Fruit fly (Drosophila melanogaster) whole organism, prepupa: ENCODE results near the gene CG15221.

ENCODE experiments used
- Blimp-1 ChIP-seq: fragments of 200-800 bp; sonication (Bioruptor generic); optimal IDR thresholded peaks from 3 replicates; lab custom pipeline; 2017; ENCODE audit warnings: missing biosample characterization, missing genetic modification characterization, mild to moderate bottlenecking, moderate library complexity, missing genetic modification reagents
- CG10631 ChIP-seq: fragments of 200-800 bp; sonication (Bioruptor generic); optimal IDR thresholded peaks from 2 replicates; lab custom pipeline; 2016; ENCODE audit warnings: missing biosample characterization, missing genetic modification characterization
- CG10669 ChIP-seq: fragments of 200-800 bp; sonication (Bioruptor generic); optimal IDR thresholded peaks from 3 replicates; lab custom pipeline; 2018; ENCODE audit warnings: missing biosample characterization, mild to moderate bottlenecking, missing genetic modification characterization, moderate library complexity
- CG11294 ChIP-seq: fragments of 200-800 bp; sonication (Bioruptor generic); IDR thresholded peaks from 2 replicates; pipeline ENCODE4 v1.3.6; 2022; ENCODE audit warnings: missing biosample characterization, missing genetic modification characterization
- CG11762 ChIP-seq: fragments of 200-800 bp; sonication (Bioruptor generic); optimal IDR thresholded peaks from 3 replicates; lab custom pipeline; 2016; ENCODE audit warnings: missing biosample characterization, missing genetic modification characterization; ENCODE audit not compliant: insufficient read depth
- CG11902 ChIP-seq: fragments of 200-800 bp; sonication (Bioruptor generic); optimal IDR thresholded peaks from 3 replicates; lab custom pipeline; 2016; ENCODE audit warnings: missing biosample characterization, missing genetic modification characterization
- CG1621 ChIP-seq: fragments of 200-800 bp; sonication (Bioruptor generic); optimal IDR thresholded peaks from 3 replicates; lab custom pipeline; 2018; ENCODE audit warnings: missing biosample characterization, mild to moderate bottlenecking, missing genetic modification characterization
- CG16779 ChIP-seq: fragments of 200-800 bp; sonication (Bioruptor generic); optimal IDR thresholded peaks from 3 replicates; lab custom pipeline; 2017; ENCODE audit warnings: missing biosample characterization, mild to moderate bottlenecking, missing genetic modification characterization
- CG31627 ChIP-seq: fragments of 200-800 bp; sonication (Bioruptor generic); optimal IDR thresholded peaks from 3 replicates; lab custom pipeline; 2016; ENCODE audit warnings: missing biosample characterization, missing genetic modification characterization
- CG32006 ChIP-seq: fragments of 200-800 bp; sonication (Bioruptor generic); optimal IDR thresholded peaks from 3 replicates; lab custom pipeline; 2017; ENCODE audit warnings: missing biosample characterization, mild to moderate bottlenecking, missing genetic modification characterization
- CG34406 ChIP-seq: fragments of 200-800 bp; sonication (Bioruptor generic); optimal IDR thresholded peaks from 3 replicates; lab custom pipeline; 2016; ENCODE audit warnings: missing biosample characterization, missing genetic modification characterization
- CG3919 ChIP-seq: fragments of 200-800 bp; sonication (Bioruptor generic); optimal IDR thresholded peaks from 3 replicates; lab custom pipeline; 2016; ENCODE audit warnings: missing biosample characterization, missing genetic modification characterization
- CG4318 ChIP-seq: fragments of 200-800 bp; sonication (Bioruptor generic); optimal IDR thresholded peaks from 3 replicates; lab custom pipeline; 2017; ENCODE audit warnings: missing biosample characterization, mild to moderate bottlenecking, missing genetic modification characterization
- CG6276 ChIP-seq: fragments of 200-800 bp; sonication (Bioruptor generic); optimal IDR thresholded peaks from 2 replicates; lab custom pipeline; 2017; ENCODE audit warnings: missing biosample characterization, mild to moderate bottlenecking, missing genetic modification characterization
- CG6792 ChIP-seq: fragments of 200-800 bp; sonication (Bioruptor generic); optimal IDR thresholded peaks from 3 replicates; lab custom pipeline; 2016; ENCODE audit warnings: missing biosample characterization, missing genetic modification characterization
- CG6808 ChIP-seq: fragments of 200-800 bp; sonication (Bioruptor generic); optimal IDR thresholded peaks from 3 replicates; lab custom pipeline; 2017; ENCODE audit warnings: missing biosample characterization, missing genetic modification characterization, mild to moderate bottlenecking, moderate library complexity, missing genetic modification reagents
- CG6854 ChIP-seq: fragments of 200-800 bp; sonication (Bioruptor generic); optimal IDR thresholded peaks from 2 replicates; lab custom pipeline; 2017; ENCODE audit warnings: missing biosample characterization, mild to moderate bottlenecking, missing genetic modification characterization
- CG8119 ChIP-seq: fragments of 200-800 bp; sonication (Bioruptor generic); IDR thresholded peaks from 3 replicates; pipeline ENCODE4 v1.3.6; 2022; ENCODE audit warnings: missing biosample characterization, missing genetic modification characterization
- CG8319 ChIP-seq: fragments of 200-800 bp; sonication (Bioruptor generic); optimal IDR thresholded peaks from 3 replicates; lab custom pipeline; 2016; ENCODE audit warnings: missing biosample characterization, missing genetic modification characterization
- CG8632 ChIP-seq: fragments of 200-800 bp; sonication (Bioruptor generic); optimal IDR thresholded peaks from 3 replicates; lab custom pipeline; 2016; ENCODE audit warnings: missing biosample characterization, missing genetic modification characterization
- CG9139 ChIP-seq: fragments of 200-800 bp; sonication (Bioruptor generic); optimal IDR thresholded peaks from 3 replicates; lab custom pipeline; 2017; ENCODE audit warnings: missing biosample characterization, mild to moderate bottlenecking, missing genetic modification characterization
- Eip75B ChIP-seq: fragments of 200-800 bp; sonication (Bioruptor generic); optimal IDR thresholded peaks from 3 replicates; lab custom pipeline; 2016; ENCODE audit warnings: missing biosample characterization, missing genetic modification characterization
- Eip78C ChIP-seq: fragments of 200-800 bp; sonication (Bioruptor generic); peaks from one replicate; lab custom pipeline; 2016; ENCODE audit warnings: missing biosample characterization, missing genetic modification characterization
- Ets21C ChIP-seq: fragments of 200-800 bp; sonication (Bioruptor generic); optimal IDR thresholded peaks from 3 replicates; lab custom pipeline; 2016; ENCODE audit warnings: missing biosample characterization, missing genetic modification characterization
- Ets96B ChIP-seq: fragments of 200-800 bp; optimal IDR thresholded peaks from 2 replicates; lab custom pipeline; 2019; ENCODE audit warnings: missing biosample characterization, mild to moderate bottlenecking, missing genetic modification characterization, moderate library complexity
- Gug ChIP-seq: fragments of 200-800 bp; sonication (Bioruptor generic); IDR thresholded peaks from 2 replicates; pipeline ENCODE4 v1.3.6; 2022; ENCODE audit warnings: missing biosample characterization, missing genetic modification characterization
- Hr38 ChIP-seq: sonication (Bioruptor generic); optimal IDR thresholded peaks from 2 replicates; lab custom pipeline; 2016; ENCODE audit warnings: missing biosample characterization, missing genetic modification characterization
- Hr4 ChIP-seq: fragments of 200-800 bp; sonication (Bioruptor generic); optimal IDR thresholded peaks from 3 replicates; lab custom pipeline; 2016; ENCODE audit warnings: missing biosample characterization, missing genetic modification characterization
- Lpt ChIP-seq: fragments of 200-800 bp; sonication (Bioruptor generic); optimal IDR thresholded peaks from 3 replicates; lab custom pipeline; 2016; ENCODE audit warnings: missing biosample characterization, missing genetic modification characterization
- Met ChIP-seq: fragments of 200-800 bp; sonication (Bioruptor generic); optimal IDR thresholded peaks from 3 replicates; lab custom pipeline; 2016; ENCODE audit warnings: missing biosample characterization, missing genetic modification characterization
- OdsH ChIP-seq: fragments of 200-800 bp; sonication (Bioruptor generic); optimal IDR thresholded peaks from 3 replicates; lab custom pipeline; 2016; ENCODE audit warnings: missing biosample characterization, missing genetic modification characterization
- Smox ChIP-seq: fragments of 200-800 bp; sonication (Bioruptor generic); optimal IDR thresholded peaks from 3 replicates; lab custom pipeline; 2016; ENCODE audit warnings: missing biosample characterization, missing genetic modification characterization
- Sox102F ChIP-seq: fragments of 200-800 bp; sonication (Bioruptor generic); optimal IDR thresholded peaks from 2 replicates; lab custom pipeline; 2016; ENCODE audit warnings: missing biosample characterization, mild to moderate bottlenecking, missing genetic modification characterization
- Sox15 ChIP-seq: fragments of 200-800 bp; sonication (Bioruptor generic); optimal IDR thresholded peaks from 3 replicates; lab custom pipeline; 2016; ENCODE audit warnings: missing biosample characterization, missing genetic modification characterization
- achi ChIP-seq: fragments of 200-800 bp; sonication (Bioruptor generic); optimal IDR thresholded peaks from 3 replicates; lab custom pipeline; 2016; ENCODE audit warnings: missing biosample characterization, missing genetic modification characterization
- acj6 ChIP-seq: fragments of 200-800 bp; sonication (Bioruptor generic); optimal IDR thresholded peaks from 3 replicates; lab custom pipeline; 2016; ENCODE audit warnings: missing biosample characterization, missing genetic modification characterization
- cyc ChIP-seq: fragments of 200-800 bp; sonication (Bioruptor generic); optimal IDR thresholded peaks from 3 replicates; lab custom pipeline; 2016; ENCODE audit warnings: missing biosample characterization, missing genetic modification characterization
- dac ChIP-seq: fragments of 200-800 bp; sonication (Bioruptor generic); optimal IDR thresholded peaks from 2 replicates; lab custom pipeline; 2017; ENCODE audit warnings: missing biosample characterization, mild to moderate bottlenecking, missing genetic modification characterization
- dsx ChIP-seq: fragments of 200-800 bp; optimal IDR thresholded peaks from 3 replicates; lab custom pipeline; 2019; ENCODE audit warnings: missing biosample characterization, mild to moderate bottlenecking, missing genetic modification characterization, moderate library complexity; ENCODE audit not compliant: poor library complexity, severe bottlenecking
- eg ChIP-seq: fragments of 200-800 bp; sonication (Bioruptor generic); IDR thresholded peaks from 3 replicates; pipeline ENCODE4 v1.3.6; 2022; ENCODE audit warnings: missing biosample characterization, missing genetic modification characterization
- fd85E ChIP-seq: fragments of 200-800 bp; sonication (Bioruptor generic); optimal IDR thresholded peaks from 3 replicates; lab custom pipeline; 2016; ENCODE audit warnings: missing biosample characterization, missing genetic modification characterization
- fkh ChIP-seq: fragments of 200-800 bp; sonication (Bioruptor generic); optimal IDR thresholded peaks from 3 replicates; lab custom pipeline; 2017; ENCODE audit warnings: missing biosample characterization, mild to moderate bottlenecking, missing genetic modification characterization, moderate library complexity
- net ChIP-seq: fragments of 200-800 bp; sonication (Bioruptor generic); optimal IDR thresholded peaks from 3 replicates; lab custom pipeline; 2016; ENCODE audit warnings: missing biosample characterization, missing genetic modification characterization
- pdm3 ChIP-seq: fragments of 200-800 bp; sonication (Bioruptor generic); optimal IDR thresholded peaks from 3 replicates; lab custom pipeline; 2016; ENCODE audit warnings: missing biosample characterization, missing genetic modification characterization
- salr ChIP-seq, 2 experiments: fragments of 200-800 bp; sonication (Bioruptor generic); optimal IDR thresholded peaks; 3 replicates each; lab custom pipeline; 2016 to 2018; ENCODE audit warnings: missing biosample characterization in 2 of 2, missing genetic modification characterization in 2 of 2, mild to moderate bottlenecking in 1 of 2
- spab ChIP-seq: fragments of 200-800 bp; sonication (Bioruptor generic); optimal IDR thresholded peaks from 2 replicates; lab custom pipeline; 2017; ENCODE audit warnings: missing biosample characterization, mild to moderate bottlenecking, missing genetic modification characterization, missing genetic modification reagents
- ss ChIP-seq, 2 experiments: fragments of 200-800 bp; sonication (Bioruptor generic); optimal IDR thresholded peaks; 2 replicates in 1 of 2; 3 replicates in 1 of 2; lab custom pipeline; 2017 to 2018; ENCODE audit warnings: mild to moderate bottlenecking in 2 of 2, missing biosample characterization in 2 of 2, missing genetic modification characterization in 2 of 2, moderate library complexity in 1 of 2
- svp ChIP-seq: fragments of 200-800 bp; sonication (Bioruptor generic); peaks from one replicate; lab custom pipeline; 2016; ENCODE audit warnings: missing biosample characterization, missing genetic modification characterization
- vri ChIP-seq: fragments of 200-800 bp; sonication (Bioruptor generic); optimal IDR thresholded peaks from 3 replicates; lab custom pipeline; 2016; ENCODE audit warnings: missing biosample characterization, mild to moderate bottlenecking, missing genetic modification characterization

Gene CG15221

dm6 chrX:11769435-11769834, 45.4 kb downstream of the CG15221 start:
- TF ChIP-seq eg (GFP tag; lab: Robert Waterston, UW) (no peak), Eip78C (GFP tag; lab: Kevin White, UChicago) (no peak), CG10669 (GFP tag; lab: Kevin White, UChicago) (no peak), CG9139 (GFP tag; lab: Kevin White, UChicago) (no peak), cyc (GFP tag; lab: Kevin White, UChicago) (no peak), acj6 (no peak), fkh (no peak)

dm6 chrX:11775987-11776587, 52.0 kb downstream of the CG15221 start:
- TF ChIP-seq CG6792 (GFP tag; lab: Kevin White, UChicago) (peak; percentile 97), svp (GFP tag; lab: Kevin White, UChicago) (peak; percentile 96), net (GFP tag; lab: Kevin White, UChicago) (peak; percentile 91), CG11902 (peak; percentile 93), CG32006 (GFP tag; lab: Kevin White, UChicago) (peak; percentile 95), spab (GFP tag; lab: Kevin White, UChicago) (peak; percentile 95), salr (GFP tag; optimal IDR thresholded peaks at IDR 0.05; lab: Kevin White, UChicago) (peak; percentile 91 to 92), Smox (GFP tag; lab: Kevin White, UChicago) (peak; percentile 95), cyc (GFP tag; lab: Kevin White, UChicago) (peak; percentile 96), CG6854 (GFP tag; lab: Kevin White, UChicago) (peak; percentile 96), CG11762 (peak; percentile 90), ss (GFP tag; optimal IDR thresholded peaks at IDR 0.05; lab: Kevin White, UChicago) (peak; percentile 95), dsx (GFP tag; lab: Kevin White, UChicago) (peak; percentile 92), CG34406 (GFP tag; lab: Kevin White, UChicago) (peak; percentile 94), fkh (no peak), Hr38 (GFP tag; lab: Kevin White, UChicago) (no peak), Blimp-1 (GFP tag; lab: Kevin White, UChicago) (peak; percentile 90), Gug (GFP tag; lab: Robert Waterston, UW) (peak; percentile 90), CG10631 (GFP tag; lab: Kevin White, UChicago) (peak; percentile 95), achi (GFP tag; lab: Kevin White, UChicago) (peak; percentile 94), OdsH (GFP tag; lab: Kevin White, UChicago) (peak; percentile 93), vri (peak; percentile 84), CG4318 (GFP tag; lab: Kevin White, UChicago) (peak; percentile 93), CG9139 (GFP tag; lab: Kevin White, UChicago) (peak; percentile 92), Eip75B (GFP tag; lab: Kevin White, UChicago) (peak; percentile 94), CG8632 (peak; percentile 93), Sox15 (peak; percentile 93), Ets21C (GFP tag; lab: Kevin White, UChicago) (peak; percentile 95), dac (GFP tag; lab: Kevin White, UChicago) (peak; percentile 92), CG3919 (GFP tag; lab: Kevin White, UChicago) (peak; percentile 96), Met (GFP tag; lab: Kevin White, UChicago) (peak; percentile 96), CG6276 (GFP tag; lab: Kevin White, UChicago) (peak; percentile 89), Hr4 (GFP tag; lab: Kevin White, UChicago) (peak; percentile 88), CG16779 (tag; lab: Kevin White, UChicago) (peak; percentile 90), CG8319 (peak; percentile 93), CG6808 (GFP tag; lab: Kevin White, UChicago) (peak; percentile 96), Ets96B (tag; lab: Kevin White, UChicago) (peak; percentile 93), CG31627 (GFP tag; lab: Kevin White, UChicago) (peak; percentile 96), CG8119 (GFP tag; lab: Robert Waterston, UW) (peak; percentile 95), CG11294 (GFP tag; lab: Robert Waterston, UW) (peak; percentile 70), pdm3 (GFP tag; lab: Kevin White, UChicago) (peak; percentile 93), Sox102F (GFP tag; lab: Kevin White, UChicago) (peak; percentile 95), eg (GFP tag; lab: Robert Waterston, UW) (peak; percentile 92), Lpt (GFP tag; lab: Kevin White, UChicago) (peak; percentile 93), fd85E (peak; percentile 87), CG1621 (tag; lab: Kevin White, UChicago) (peak; percentile 95)
